Worm (Caenorhabditis elegans): Measurements from ENCODE around the gene thoc-2.

ce11 chrIII:6390644-6391043 lies 22.8 kb downstream of the thoc-2 start, which contains the start of gene smrc-1:
- TF ChIP-seq nhr-12 (tag; optimal IDR thresholded peaks at IDR 0.05) (no peak), snpc-4 (tag; optimal IDR thresholded peaks at IDR 0.05) (no peak), elt-3 (tag; optimal IDR thresholded peaks at IDR 0.05) (no peak), pqm-1 (tag; optimal IDR thresholded peaks at IDR 0.05) (no peak), dsc-1 (tag; optimal IDR thresholded peaks at IDR 0.05) (no peak), lin-35 (GFP tag; optimal IDR thresholded peaks at IDR 0.05) (no peak), lin-39 (tag; optimal IDR thresholded peaks at IDR 0.05) (no peak), Y116A8C.19 (tag; optimal IDR thresholded peaks at IDR 0.05; ENCODE audit: borderline replicate concordance) (no peak), pag-3 (tag; optimal IDR thresholded peaks at IDR 0.05; ENCODE audit: borderline replicate concordance, insufficient read depth) (no peak), unc-62 (GFP tag; optimal IDR thresholded peaks at IDR 0.05) (no peak), ztf-11 (tag; optimal IDR thresholded peaks at IDR 0.05) (no peak), jun-1 (tag; optimal IDR thresholded peaks at IDR 0.05) (no peak), ama-1 (optimal IDR thresholded peaks at IDR 0.05) (no peak)
